Worm (Caenorhabditis elegans): Measurements from ENCODE around the gene F47B10.3.

DNA sequence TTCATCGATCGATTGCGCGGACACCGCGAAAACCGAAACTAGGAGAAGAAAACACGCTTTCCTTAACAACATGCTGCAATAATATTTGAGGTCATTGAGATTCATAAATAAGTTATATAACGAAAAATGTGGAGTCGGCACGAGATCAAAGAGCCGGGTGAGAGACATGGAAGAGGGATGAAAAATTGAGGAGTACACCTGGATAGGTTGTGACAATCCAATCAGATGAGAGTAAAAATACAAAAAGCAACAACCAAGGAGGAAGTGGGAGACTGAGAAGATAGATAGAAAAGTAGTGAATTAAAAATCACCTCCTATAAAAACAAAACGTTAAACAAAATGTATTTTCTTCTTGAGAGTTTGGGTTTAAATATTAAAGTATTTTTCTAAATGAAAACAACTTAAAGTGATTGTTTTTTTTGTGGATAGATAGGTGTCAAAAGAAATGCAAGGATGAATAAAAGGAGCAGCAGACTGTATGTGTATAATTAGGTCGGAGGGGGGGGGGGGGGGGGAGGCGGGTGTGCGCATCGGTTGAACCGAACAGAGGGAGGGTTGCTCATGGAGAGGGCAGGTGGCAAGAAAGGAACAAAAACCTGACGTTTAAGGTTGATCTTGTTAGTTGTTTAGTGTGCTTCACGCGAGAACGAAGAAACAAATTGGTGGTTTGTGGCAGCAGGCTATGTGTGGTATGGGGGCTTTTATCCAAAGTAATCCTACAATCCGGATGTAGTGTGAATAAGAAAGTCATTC is 47.2 kb upstream of the F47B10.3 start, which contains the start of gene C05A9.2:
- no peak for TF ChIP-seq mxl-3 (GFP tag; optimal IDR thresholded peaks at IDR 0.05)
- no peak for TF ChIP-seq attf-4 (tag; optimal IDR thresholded peaks at IDR 0.05)
- TF ChIP-seq ctbp-1 (GFP tag; IDR thresholded peaks at IDR 0.05), result no peak
- no peak for TF ChIP-seq T20F7.1 (GFP tag; optimal IDR thresholded peaks at IDR 0.05)
- no peak for TF ChIP-seq F49E8.2 (tag; optimal IDR thresholded peaks at IDR 0.05; ENCODE audit: borderline replicate concordance)
- TF ChIP-seq aly-2 (tag; optimal IDR thresholded peaks at IDR 0.05), result no peak
- TF ChIP-seq lin-29 (GFP tag; IDR thresholded peaks at IDR 0.05), result no peak

Measured in whole organism, L4 larva.